Worm (Caenorhabditis elegans): ENCODE measurements around the gene W08F4.10.
A peak's percentile ranks its signal among the peaks of the same experiment; 100 is the strongest.

ce11 chrII:622478-622877 lies 31.5 kb upstream of the W08F4.10 start:
- TF ChIP-seq pha-4 (tag; optimal IDR thresholded peaks at IDR 0.05) (peak; percentile 60), ceh-9 (tag; optimal IDR thresholded peaks at IDR 0.05) (no peak), unc-62 (GFP tag; optimal IDR thresholded peaks at IDR 0.05) (no peak), elt-2 (tag; optimal IDR thresholded peaks at IDR 0.05) (peak; percentile 28), snpc-4 (tag; optimal IDR thresholded peaks at IDR 0.05) (no peak), aly-2 (tag; optimal IDR thresholded peaks at IDR 0.05) (no peak)
